Worm (Caenorhabditis elegans): ENCODE measurements around the gene F15E6.4.

- no peak for TF ChIP-seq unc-62 (GFP tag; optimal IDR thresholded peaks at IDR 0.05)
- no peak for TF ChIP-seq ZK546.5 (tag; optimal IDR thresholded peaks at IDR 0.05)
- TF ChIP-seq jun-1 (tag; optimal IDR thresholded peaks at IDR 0.05), result no peak
- no peak for TF ChIP-seq daf-12 (tag; optimal IDR thresholded peaks at IDR 0.05)
- TF ChIP-seq ztf-4 (tag; optimal IDR thresholded peaks at IDR 0.05), result no peak
- TF ChIP-seq fos-1 (tag; optimal IDR thresholded peaks at IDR 0.05), result no peak
- no peak for TF ChIP-seq nhr-25 (tag; optimal IDR thresholded peaks at IDR 0.05)
- TF ChIP-seq nhr-11 (tag; optimal IDR thresholded peaks at IDR 0.05), result no peak
Measured at ce11 chrIV:4318056-4318455, 26.8 kb downstream of the F15E6.4 start.
